Worm (Caenorhabditis elegans) whole organism, L3 larva: ENCODE results near the gene aps-1.

ENCODE experiments used
- egl-27 ChIP-seq: sonication (generic microtip); optimal IDR thresholded peaks from 4 replicates; lab custom pipeline; 2017; ENCODE audit warnings: missing biosample characterization, missing genetic modification reagents, missing genetic modification characterization
- fos-1 ChIP-seq: fragments of 150-350 bp; optimal IDR thresholded peaks from 2 replicates; lab custom pipeline; 2014; ENCODE audit warnings: missing biosample characterization, missing genetic modification characterization
- lin-39 ChIP-seq: fragments of 150-350 bp; optimal IDR thresholded peaks from 2 replicates; lab custom pipeline; 2018; ENCODE audit warnings: missing biosample characterization, missing genetic modification reagents, missing genetic modification characterization
- nhr-11 ChIP-seq: fragments of 150-350 bp; optimal IDR thresholded peaks from 2 replicates; lab custom pipeline; 2014; ENCODE audit warnings: missing biosample characterization, missing genetic modification characterization
- nhr-12 ChIP-seq: fragments of 150-350 bp; optimal IDR thresholded peaks from 2 replicates; lab custom pipeline; 2014; ENCODE audit warnings: missing biosample characterization, missing genetic modification characterization
- nhr-76 ChIP-seq: fragments of 150-350 bp; sonication (generic microtip); optimal IDR thresholded peaks from 5 replicates; lab custom pipeline; 2014; ENCODE audit warnings: missing biosample characterization, missing genetic modification characterization
- pha-4 ChIP-seq: fragments of 150-350 bp; optimal IDR thresholded peaks from 2 replicates; lab custom pipeline; 2014; ENCODE audit warnings: missing biosample characterization, missing genetic modification reagents, missing genetic modification characterization
- sea-2 ChIP-seq: fragments of 150-350 bp; sonication (generic microtip); optimal IDR thresholded peaks from 4 replicates; lab custom pipeline; 2014; ENCODE audit warnings: missing biosample characterization, missing genetic modification reagents, missing genetic modification characterization
- skn-1 ChIP-seq: fragments of 150-350 bp; optimal IDR thresholded peaks from 2 replicates; lab custom pipeline; 2014; ENCODE audit warnings: missing biosample characterization, missing genetic modification characterization

ce11 chrV:6015546-6016089 lies 2.2 kb upstream of the aps-1 start:
- TF ChIP-seq lin-39 (tag; lab: Kevin White, UChicago) (no peak), nhr-11 (no peak), sea-2 (GFP tag; lab: Kevin White, UChicago) (no peak), skn-1 (tag; lab: Kevin White, UChicago) (no peak), nhr-12 (tag; lab: Kevin White, UChicago) (no peak), fos-1 (tag; lab: Kevin White, UChicago) (no peak), egl-27 (no peak), nhr-76 (tag; lab: Kevin White, UChicago) (no peak), pha-4 (tag; lab: Kevin White, UChicago) (no peak)
